Fruit fly (Drosophila melanogaster) whole organism, embryonic: Measurements from ENCODE around the gene CG42366.

ENCODE experiments used
- B-H2 ChIP-seq: fragments of 200-800 bp; sonication (Bioruptor generic); optimal IDR thresholded peaks from 2 replicates; lab custom pipeline; 2018; ENCODE audit warnings: missing biosample characterization, mild to moderate bottlenecking, missing genetic modification characterization
- BEAF-32 ChIP-seq: fragments of 200-800 bp; sonication (Bioruptor generic); optimal IDR thresholded peaks from 3 replicates; lab custom pipeline; 2017; ENCODE audit warnings: missing biosample characterization, missing genetic modification characterization, mild to moderate bottlenecking, moderate library complexity, missing genetic modification reagents
- Bteb2 ChIP-seq: fragments of 200-800 bp; sonication (Bioruptor generic); optimal IDR thresholded peaks from 2 replicates; lab custom pipeline; 2016; ENCODE audit warnings: missing biosample characterization, missing genetic modification characterization
- CG10267 ChIP-seq: fragments of 200-800 bp; sonication (Bioruptor generic); optimal IDR thresholded peaks from 2 replicates; lab custom pipeline; 2018; ENCODE audit warnings: missing biosample characterization, mild to moderate bottlenecking, missing genetic modification characterization, moderate library complexity
- CG10462 ChIP-seq: fragments of 200-800 bp; sonication (Bioruptor generic); optimal IDR thresholded peaks from 2 replicates; lab custom pipeline; 2016; ENCODE audit warnings: missing biosample characterization, missing genetic modification characterization
- CG10543 ChIP-seq: fragments of 200-800 bp; sonication (Bioruptor generic); optimal IDR thresholded peaks from 3 replicates; lab custom pipeline; 2017; ENCODE audit warnings: missing biosample characterization, mild to moderate bottlenecking, missing genetic modification characterization, moderate library complexity
- CG13296 ChIP-seq: fragments of 200-800 bp; sonication (Bioruptor generic); optimal IDR thresholded peaks from 3 replicates; lab custom pipeline; 2018; ENCODE audit warnings: missing biosample characterization, mild to moderate bottlenecking, missing genetic modification characterization
- CG15514 ChIP-seq: fragments of 200-800 bp; sonication (Bioruptor generic); optimal IDR thresholded peaks from 3 replicates; lab custom pipeline; 2017; ENCODE audit warnings: missing biosample characterization, missing genetic modification characterization, mild to moderate bottlenecking, moderate library complexity, missing genetic modification reagents
- CG1603 ChIP-seq: fragments of 200-800 bp; sonication (Bioruptor generic); optimal IDR thresholded peaks from 2 replicates; lab custom pipeline; 2019; ENCODE audit warnings: missing biosample characterization, mild to moderate bottlenecking, missing genetic modification characterization, moderate library complexity
- CG16779 ChIP-seq: fragments of 200-800 bp; sonication (Bioruptor generic); IDR thresholded peaks from 2 replicates; pipeline ENCODE4 v1.3.6; 2022; ENCODE audit warnings: missing biosample characterization, missing genetic modification characterization
- CG17186 ChIP-seq: fragments of 200-800 bp; sonication (Bioruptor generic); optimal IDR thresholded peaks from 3 replicates; lab custom pipeline; 2017; ENCODE audit warnings: missing biosample characterization, missing genetic modification reagents, missing genetic modification characterization
- CG17359 ChIP-seq: fragments of 200-800 bp; sonication (Bioruptor generic); optimal IDR thresholded peaks from 3 replicates; lab custom pipeline; 2018; ENCODE audit warnings: missing biosample characterization, mild to moderate bottlenecking, missing genetic modification characterization, moderate library complexity
- CG17385 ChIP-seq: fragments of 200-800 bp; sonication (Bioruptor generic); optimal IDR thresholded peaks from 3 replicates; lab custom pipeline; 2018; ENCODE audit warnings: missing biosample characterization, mild to moderate bottlenecking, missing genetic modification characterization
- CG32772 ChIP-seq: fragments of 200-800 bp; sonication (Bioruptor generic); IDR thresholded peaks from 2 replicates; pipeline ENCODE4 v1.3.6; 2022; ENCODE audit warnings: missing biosample characterization, missing genetic modification characterization
- CG33213 ChIP-seq: fragments of 200-800 bp; sonication (Bioruptor generic); optimal IDR thresholded peaks from 3 replicates; lab custom pipeline; 2016; ENCODE audit warnings: missing biosample characterization, missing genetic modification characterization
- CG4328 ChIP-seq: fragments of 200-800 bp; sonication (Bioruptor generic); optimal IDR thresholded peaks from 3 replicates; lab custom pipeline; 2017; ENCODE audit warnings: missing biosample characterization, missing genetic modification reagents, missing genetic modification characterization
- CG4617 ChIP-seq: fragments of 200-800 bp; sonication (Bioruptor generic); optimal IDR thresholded peaks from 3 replicates; lab custom pipeline; 2016; ENCODE audit warnings: missing biosample characterization, missing genetic modification characterization, borderline replicate concordance
- CG6683 ChIP-seq: fragments of 200-800 bp; sonication (Bioruptor generic); optimal IDR thresholded peaks from 2 replicates; lab custom pipeline; 2017; ENCODE audit warnings: missing biosample characterization, mild to moderate bottlenecking, missing genetic modification characterization, missing genetic modification reagents
- CG7357 ChIP-seq: fragments of 200-800 bp; sonication (Bioruptor generic); IDR thresholded peaks from 3 replicates; pipeline ENCODE4 v1.3.6; 2022; ENCODE audit warnings: missing biosample characterization, missing genetic modification characterization
- CG7928 ChIP-seq: fragments of 200-800 bp; sonication (Bioruptor generic); optimal IDR thresholded peaks from 2 replicates; lab custom pipeline; 2017; ENCODE audit warnings: missing biosample characterization, mild to moderate bottlenecking, missing genetic modification characterization
- CG9727 ChIP-seq: fragments of 200-800 bp; sonication (Bioruptor generic); optimal IDR thresholded peaks from 3 replicates; lab custom pipeline; 2017; ENCODE audit warnings: missing biosample characterization, mild to moderate bottlenecking, missing genetic modification characterization
- CTCF ChIP-seq: fragments of 200-800 bp; sonication (Bioruptor generic); optimal IDR thresholded peaks from 2 replicates; lab custom pipeline; 2017; ENCODE audit warnings: missing biosample characterization, mild to moderate bottlenecking, missing genetic modification characterization, moderate library complexity
- CoRest ChIP-seq: fragments of 200-800 bp; sonication (Bioruptor generic); optimal IDR thresholded peaks from 3 replicates; lab custom pipeline; 2018; ENCODE audit warnings: missing biosample characterization, mild to moderate bottlenecking, missing genetic modification characterization, moderate library complexity
- ERR ChIP-seq: fragments of 200-800 bp; sonication (Bioruptor generic); optimal IDR thresholded peaks from 2 replicates; lab custom pipeline; 2016; ENCODE audit warnings: missing biosample characterization, missing genetic modification characterization
- Ets65A ChIP-seq: fragments of 200-800 bp; sonication (Bioruptor generic); peaks from one replicate; lab custom pipeline; 2016; ENCODE audit warnings: missing biosample characterization, missing genetic modification characterization
- Ets97D ChIP-seq: fragments of 200-800 bp; sonication (Bioruptor generic); optimal IDR thresholded peaks from 3 replicates; lab custom pipeline; 2016; ENCODE audit warnings: missing biosample characterization, missing genetic modification characterization
- HLHmδ ChIP-seq: fragments of 200-800 bp; sonication (Bioruptor generic); optimal IDR thresholded peaks from 2 replicates; lab custom pipeline; 2018; ENCODE audit warnings: missing biosample characterization, mild to moderate bottlenecking, missing genetic modification characterization, moderate library complexity
- HmgD ChIP-seq: fragments of 200-800 bp; sonication (Bioruptor generic); optimal IDR thresholded peaks from 3 replicates; lab custom pipeline; 2016; ENCODE audit warnings: missing biosample characterization, missing genetic modification characterization
- Hr39 ChIP-seq: fragments of >200 bp; optimal IDR thresholded peaks from 2 replicates; lab custom pipeline; 2017
- Mes4 ChIP-seq: fragments of 200-800 bp; sonication (Bioruptor generic); optimal IDR thresholded peaks from 2 replicates; lab custom pipeline; 2016; ENCODE audit warnings: missing biosample characterization, missing genetic modification characterization
- NFAT ChIP-seq: fragments of 200-800 bp; sonication (Bioruptor generic); IDR thresholded peaks from 2 replicates; pipeline ENCODE4 v1.3.6; 2022; ENCODE audit warnings: missing biosample characterization, missing genetic modification characterization
- Pdp1 ChIP-seq, 2 experiments: fragments of 200-800 bp; sonication (Bioruptor generic); optimal IDR thresholded peaks; 3 replicates each; lab custom pipeline; 2016; ENCODE audit warnings: missing biosample characterization in 2 of 2, missing genetic modification characterization in 2 of 2, mild to moderate bottlenecking in 1 of 2, moderate library complexity in 1 of 2
- Ravus ChIP-seq: fragments of 200-800 bp; sonication (Bioruptor generic); IDR thresholded peaks from 2 replicates; pipeline ENCODE4 v1.3.6; 2022; ENCODE audit warnings: missing biosample characterization, missing genetic modification characterization
- Sin3A ChIP-seq: fragments of >200 bp; optimal IDR thresholded peaks from 2 replicates; lab custom pipeline; 2018
- Stat92E ChIP-seq, 3 experiments: fragments of >200 bp in 2 of 3; fragments of 200-800 bp in 1 of 3; sonication (Bioruptor generic) in 1 of 3; optimal IDR thresholded peaks; 2 replicates each; lab custom pipeline; 2017 to 2019; ENCODE audit warnings: missing biosample characterization in 3 of 3, missing genetic modification characterization in 3 of 3, mild to moderate bottlenecking in 1 of 3, moderate library complexity in 1 of 3
- Tbp ChIP-seq: fragments of >200 bp; optimal IDR thresholded peaks from 2 replicates; lab custom pipeline; 2018; ENCODE audit warnings: missing biosample characterization, missing genetic modification characterization
- bigmax ChIP-seq: fragments of 200-800 bp; sonication (Bioruptor generic); optimal IDR thresholded peaks from 2 replicates; lab custom pipeline; 2018; ENCODE audit warnings: missing biosample characterization, mild to moderate bottlenecking, missing genetic modification characterization
- ewg ChIP-seq: fragments of 200-800 bp; sonication (Bioruptor generic); optimal IDR thresholded peaks from 3 replicates; lab custom pipeline; 2017; ENCODE audit warnings: mild to moderate bottlenecking, missing biosample characterization, missing genetic modification reagents, missing genetic modification characterization
- fd102C ChIP-seq: fragments of 200-800 bp; sonication (Bioruptor generic); optimal IDR thresholded peaks from 2 replicates; lab custom pipeline; 2018; ENCODE audit warnings: missing biosample characterization, mild to moderate bottlenecking, missing genetic modification characterization, moderate library complexity
- grau ChIP-seq: fragments of 200-800 bp; optimal IDR thresholded peaks from 3 replicates; lab custom pipeline; 2019; ENCODE audit warnings: missing biosample characterization, mild to moderate bottlenecking, missing genetic modification characterization, moderate library complexity
- hkb ChIP-seq, 2 experiments: fragments of 200-800 bp in 1 of 2; fragments of >200 bp in 1 of 2; sonication (Bioruptor generic) in 1 of 2; IDR thresholded peaks in 1 of 2; optimal IDR thresholded peaks in 1 of 2; 2 replicates each; pipeline versions ENCODE4 v1.3.6 to Lab custom; 2017 to 2022; ENCODE audit warnings: missing biosample characterization in 1 of 2, missing genetic modification characterization in 1 of 2
- insv ChIP-seq, 2 experiments: fragments of 200-800 bp; sonication (Bioruptor generic); optimal IDR thresholded peaks; 3 replicates each; lab custom pipeline; 2016 to 2018; ENCODE audit warnings: missing biosample characterization in 2 of 2, missing genetic modification characterization in 2 of 2
- jigr1 ChIP-seq: fragments of 200-800 bp; sonication (Bioruptor generic); IDR thresholded peaks from 3 replicates; pipeline ENCODE4 v1.3.6; 2022; ENCODE audit warnings: missing biosample characterization, missing genetic modification characterization
- onecut ChIP-seq: fragments of 200-800 bp; sonication (Bioruptor generic); IDR thresholded peaks from 2 replicates; pipeline ENCODE4 v1.3.6; 2022; ENCODE audit warnings: missing biosample characterization, missing genetic modification characterization
- otp ChIP-seq: fragments of 200-800 bp; sonication (Bioruptor generic); IDR thresholded peaks from 3 replicates; pipeline ENCODE4, ENCODE4 v1.3.6; 2022; ENCODE audit warnings: missing biosample characterization, missing genetic modification characterization
- psq ChIP-seq: fragments of 200-800 bp; sonication (Bioruptor generic); optimal IDR thresholded peaks from 2 replicates; lab custom pipeline; 2017; ENCODE audit warnings: missing biosample characterization, missing genetic modification characterization
- sd ChIP-seq: fragments of 200-800 bp; sonication (Bioruptor generic); optimal IDR thresholded peaks from 3 replicates; lab custom pipeline; 2018; ENCODE audit warnings: missing biosample characterization, mild to moderate bottlenecking, missing genetic modification characterization, moderate library complexity
- slou ChIP-seq: fragments of 200-800 bp; sonication (Bioruptor generic); optimal IDR thresholded peaks from 3 replicates; lab custom pipeline; 2016; ENCODE audit warnings: missing biosample characterization, missing genetic modification characterization
- tgo ChIP-seq: fragments of 200-800 bp; sonication (Bioruptor generic); IDR thresholded peaks from 3 replicates; pipeline ENCODE4 v1.3.6; 2022; ENCODE audit warnings: missing biosample characterization, missing genetic modification characterization
- yki ChIP-seq: fragments of >200 bp; optimal IDR thresholded peaks from 3 replicates; lab custom pipeline; 2018

CG42366 gene

DNA sequence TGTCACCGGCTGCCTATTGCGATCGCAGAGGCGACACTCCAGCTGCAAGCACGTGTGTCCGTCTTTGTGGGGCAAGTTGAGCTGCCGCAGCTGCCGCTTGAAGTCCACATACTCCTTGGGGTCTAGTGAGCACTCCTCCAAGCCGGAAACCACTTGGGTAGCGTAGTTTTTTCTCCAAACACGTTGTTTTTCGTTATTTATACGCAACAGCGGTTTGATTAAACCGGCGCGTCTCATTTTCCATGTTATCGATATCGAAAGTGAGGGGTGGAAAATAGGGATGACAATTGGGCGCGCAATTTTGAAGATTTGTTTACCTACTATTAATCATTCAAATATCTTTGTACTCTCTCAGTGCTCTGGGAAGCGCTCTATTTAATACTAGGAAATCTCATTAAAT, 31.8 kb upstream of the CG42366 start, which contains the start of gene mtDNA-helicase (continued):
- TF ChIP-seq Sin3A (peak; percentile 12), Pdp1 (GFP tag; optimal IDR thresholded peaks at IDR 0.05; lab: Kevin White, UChicago) (no peak), CG15514 (peak; percentile 5), insv (GFP tag; optimal IDR thresholded peaks at IDR 0.05; lab: Kevin White, UChicago) (no peak), tgo (GFP tag; lab: Robert Waterston, UW) (no peak), Tbp (GFP tag; lab: Kevin White, UChicago) (no peak), sd (tag; lab: Kevin White, UChicago) (peak; percentile 79), Stat92E (GFP tag; optimal IDR thresholded peaks at IDR 0.05; lab: Kevin White, UChicago) (no peak), slou (GFP tag; lab: Kevin White, UChicago) (no peak), otp (no peak), CG10267 (peak; percentile 9), jigr1 (no peak), BEAF-32 (GFP tag; lab: Kevin White, UChicago) (peak; percentile 58), fd102C (GFP tag; lab: Kevin White, UChicago) (no peak), hkb (optimal IDR thresholded peaks at IDR 0.05; lab: Kevin White, UChicago) (no peak), hkb (GFP tag; IDR thresholded peaks at IDR 0.05; lab: Robert Waterston, UW) (peak; percentile 35; the same call in 1 of the 2 replicates), Ravus (GFP tag; lab: Robert Waterston, UW) (no peak), CG1603 (tag; lab: Kevin White, UChicago) (peak; percentile 37), CG17359 (tag; lab: Kevin White, UChicago) (no peak), CG17186 (GFP tag; lab: Kevin White, UChicago) (peak; percentile 31), Ets65A (no peak), CTCF (GFP tag; lab: Kevin White, UChicago) (no peak), Mes4 (GFP tag; lab: Kevin White, UChicago) (no peak), yki (lab: Kevin White, UChicago) (no peak), HLHmδ (GFP tag; lab: Kevin White, UChicago) (no peak)

DNA sequence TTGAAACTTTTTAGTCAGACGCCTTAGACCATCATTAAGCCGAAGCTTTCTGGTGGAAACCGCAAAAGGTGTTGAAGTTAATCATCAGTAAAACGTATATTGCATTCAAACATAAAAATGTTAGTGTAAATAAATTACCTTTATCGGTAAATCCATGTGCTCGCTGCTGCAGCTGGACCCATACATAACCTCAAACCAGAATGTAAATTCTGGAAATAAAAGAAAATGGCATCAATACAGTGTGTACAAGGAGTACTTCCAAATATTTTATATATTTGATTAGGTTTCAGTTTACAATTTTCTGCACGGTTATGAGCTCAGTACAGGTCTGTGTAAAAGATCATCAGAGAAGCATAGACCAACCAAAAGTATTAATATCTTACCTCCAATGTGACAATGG, 30.8 kb upstream of the CG42366 start:
- TF ChIP-seq CG10543 (GFP tag; lab: Kevin White, UChicago) (no peak), bigmax (GFP tag; lab: Kevin White, UChicago) (peak; percentile 91), Ets65A (peak; percentile 70), CG16779 (GFP tag; lab: Robert Waterston, UW) (0 out of 2 replicates have a peak, but pooled peaks have one; percentile 22)

dm6 chr2L:9894871-9895364, 30.0 kb upstream of the CG42366 start, which contains the start of gene Bka:
TSS of gene Bka (plus strand) at chr2L:9895287.
- TF ChIP-seq Bteb2 (GFP tag; lab: Kevin White, UChicago) (no peak), CG9727 (peak; percentile 77), CG7928 (GFP tag; lab: Kevin White, UChicago) (peak; percentile 51), onecut (GFP tag; lab: Robert Waterston, UW) (peak; percentile 34; the same call in 1 of the 2 replicates), CG6683 (peak; percentile 47), Ets97D (peak; percentile 95), CG10462 (GFP tag; lab: Kevin White, UChicago) (no peak), NFAT (GFP tag; lab: Robert Waterston, UW) (peak; percentile 69; the same call in 1 of the 2 replicates), CG4617 (GFP tag; lab: Kevin White, UChicago) (peak; percentile 46), HmgD (GFP tag; lab: Kevin White, UChicago) (no peak), CG4328 (GFP tag; lab: Kevin White, UChicago) (peak; percentile 40), psq (GFP tag; lab: Kevin White, UChicago) (no peak), B-H2 (GFP tag; lab: Kevin White, UChicago) (peak; percentile 81), CG17385 (peak; percentile 79), CoRest (tag; lab: Kevin White, UChicago) (peak; percentile 61), CG13296 (GFP tag; lab: Kevin White, UChicago) (peak; percentile 73), grau (peak; percentile 73), Hr39 (no peak), CG7357 (GFP tag; lab: Robert Waterston, UW) (no peak), CG33213 (GFP tag; lab: Kevin White, UChicago) (peak; percentile 20), ewg (GFP tag; lab: Kevin White, UChicago) (no peak), ERR (GFP tag; lab: Kevin White, UChicago) (peak; percentile 0), CG32772 (GFP tag; lab: Robert Waterston, UW) (no peak)
